Fruit fly (Drosophila melanogaster) whole organism, embryonic: ENCODE results near the gene Drice.

Source experiments
- Ada2b ChIP-seq: fragments of 200-800 bp; sonication (Bioruptor generic); IDR thresholded peaks from 2 replicates; pipeline ENCODE4 v1.3.6; 2022; ENCODE audit warnings: missing biosample characterization, missing genetic modification characterization
- Aef1 ChIP-seq: fragments of 200-800 bp; sonication (Bioruptor generic); IDR thresholded peaks from 3 replicates; pipeline ENCODE4 v1.3.6; 2022; ENCODE audit warnings: missing biosample characterization, missing genetic modification characterization
- Atf-2 ChIP-seq: fragments of 200-800 bp; sonication (Bioruptor generic); optimal IDR thresholded peaks from 2 replicates; lab custom pipeline; 2016; ENCODE audit warnings: missing biosample characterization, missing genetic modification characterization
- Bgb ChIP-seq: fragments of 200-800 bp; sonication (Bioruptor generic); IDR thresholded peaks from 2 replicates; pipeline ENCODE4 v1.3.6; 2022; ENCODE audit warnings: missing biosample characterization, missing genetic modification characterization; ENCODE audit not compliant: partially characterized antibody
- Bteb2 ChIP-seq: fragments of 200-800 bp; sonication (Bioruptor generic); optimal IDR thresholded peaks from 2 replicates; lab custom pipeline; 2016; ENCODE audit warnings: missing biosample characterization, missing genetic modification characterization
- CG11456 ChIP-seq: fragments of 200-800 bp; sonication (Bioruptor generic); IDR thresholded peaks from 3 replicates; pipeline ENCODE4 v1.3.6; 2022; ENCODE audit warnings: missing biosample characterization, missing genetic modification characterization
- CG11504 ChIP-seq: fragments of 200-800 bp; sonication (Bioruptor generic); optimal IDR thresholded peaks from 3 replicates; lab custom pipeline; 2019; ENCODE audit warnings: missing biosample characterization, mild to moderate bottlenecking, missing genetic modification characterization, moderate library complexity
- CG11560 ChIP-seq: fragments of 200-800 bp; sonication (Bioruptor generic); IDR thresholded peaks from 3 replicates; pipeline ENCODE4 v1.3.6; 2022; ENCODE audit warnings: missing biosample characterization, missing genetic modification characterization
- CG13775 ChIP-seq: fragments of 200-800 bp; sonication (Bioruptor generic); optimal IDR thresholded peaks from 3 replicates; lab custom pipeline; 2017; ENCODE audit warnings: missing biosample characterization, mild to moderate bottlenecking, missing genetic modification characterization
- CG14710 ChIP-seq: fragments of 200-800 bp; sonication (Bioruptor generic); optimal IDR thresholded peaks from 3 replicates; lab custom pipeline; 2019; ENCODE audit warnings: missing biosample characterization, mild to moderate bottlenecking, missing genetic modification characterization, moderate library complexity
- CG1603 ChIP-seq: fragments of 200-800 bp; sonication (Bioruptor generic); optimal IDR thresholded peaks from 2 replicates; lab custom pipeline; 2019; ENCODE audit warnings: missing biosample characterization, mild to moderate bottlenecking, missing genetic modification characterization, moderate library complexity
- CG17359 ChIP-seq: fragments of 200-800 bp; sonication (Bioruptor generic); optimal IDR thresholded peaks from 3 replicates; lab custom pipeline; 2018; ENCODE audit warnings: missing biosample characterization, mild to moderate bottlenecking, missing genetic modification characterization, moderate library complexity
- CG18011 ChIP-seq: fragments of 200-800 bp; sonication (Bioruptor generic); optimal IDR thresholded peaks from 2 replicates; lab custom pipeline; 2017; ENCODE audit warnings: missing biosample characterization, missing genetic modification characterization, mild to moderate bottlenecking, moderate library complexity, missing genotype
- CG18619 ChIP-seq: fragments of 200-800 bp; sonication (Bioruptor generic); optimal IDR thresholded peaks from 3 replicates; lab custom pipeline; 2017; ENCODE audit warnings: missing biosample characterization, mild to moderate bottlenecking, missing genetic modification characterization
- CG2889 ChIP-seq: fragments of 200-800 bp; sonication (Bioruptor generic); IDR thresholded peaks from 3 replicates; pipeline ENCODE4 v1.3.6; 2022; ENCODE audit warnings: missing biosample characterization, missing genetic modification characterization
- CG30020 ChIP-seq: fragments of 200-800 bp; optimal IDR thresholded peaks from 2 replicates; lab custom pipeline; 2019; ENCODE audit warnings: missing biosample characterization, mild to moderate bottlenecking, missing genetic modification characterization, moderate library complexity
- CG32772 ChIP-seq: fragments of 200-800 bp; sonication (Bioruptor generic); IDR thresholded peaks from 2 replicates; pipeline ENCODE4 v1.3.6; 2022; ENCODE audit warnings: missing biosample characterization, missing genetic modification characterization
- CG8281 ChIP-seq: fragments of 200-800 bp; sonication (Bioruptor generic); optimal IDR thresholded peaks from 2 replicates; lab custom pipeline; 2018; ENCODE audit warnings: missing biosample characterization, mild to moderate bottlenecking, missing genetic modification characterization, moderate library complexity
- CTCF ChIP-seq: fragments of 200-800 bp; sonication (Bioruptor generic); optimal IDR thresholded peaks from 2 replicates; lab custom pipeline; 2017; ENCODE audit warnings: missing biosample characterization, mild to moderate bottlenecking, missing genetic modification characterization, moderate library complexity
- Dbx ChIP-seq: fragments of 200-800 bp; sonication (Bioruptor generic); IDR thresholded peaks from 3 replicates; pipeline ENCODE4 v1.3.6; 2022; ENCODE audit warnings: missing biosample characterization, missing genetic modification characterization
- Fer1 ChIP-seq: fragments of 200-800 bp; sonication (Bioruptor generic); optimal IDR thresholded peaks from 2 replicates; lab custom pipeline; 2017; ENCODE audit warnings: missing biosample characterization, mild to moderate bottlenecking, missing genetic modification characterization
- MBD-R2 ChIP-seq: fragments of 200-800 bp; sonication (Bioruptor generic); IDR thresholded peaks from 2 replicates; pipeline ENCODE4 v1.3.6; 2022; ENCODE audit warnings: missing biosample characterization, missing genetic modification characterization
- Meics ChIP-seq: fragments of 200-800 bp; sonication (Bioruptor generic); optimal IDR thresholded peaks from 2 replicates; lab custom pipeline; 2017; ENCODE audit warnings: missing biosample characterization, mild to moderate bottlenecking, missing genetic modification characterization
- Mes4 ChIP-seq: fragments of 200-800 bp; sonication (Bioruptor generic); optimal IDR thresholded peaks from 2 replicates; lab custom pipeline; 2016; ENCODE audit warnings: missing biosample characterization, missing genetic modification characterization
- Myb ChIP-seq: fragments of 200-800 bp; sonication (Bioruptor generic); optimal IDR thresholded peaks from 2 replicates; lab custom pipeline; 2016; ENCODE audit warnings: missing biosample characterization, missing genetic modification characterization
- PHDP ChIP-seq: fragments of 200-800 bp; sonication (Bioruptor generic); optimal IDR thresholded peaks from 3 replicates; lab custom pipeline; 2018; ENCODE audit warnings: missing biosample characterization, mild to moderate bottlenecking, missing genetic modification characterization, moderate library complexity
- Poxn ChIP-seq: fragments of 200-800 bp; sonication (Bioruptor generic); IDR thresholded peaks from 2 replicates; pipeline ENCODE4 v1.3.6; 2022; ENCODE audit warnings: missing biosample characterization, missing genetic modification characterization
- Rx ChIP-seq: fragments of 200-800 bp; sonication (Bioruptor generic); IDR thresholded peaks from 2 replicates; pipeline ENCODE4 v1.3.6; 2022; ENCODE audit warnings: missing biosample characterization, missing genetic modification characterization
- Side ChIP-seq: fragments of 200-800 bp; sonication (Bioruptor generic); optimal IDR thresholded peaks from 2 replicates; lab custom pipeline; 2016; ENCODE audit warnings: missing biosample characterization, missing genetic modification characterization
- Sry-β ChIP-seq: fragments of 200-800 bp; sonication (Bioruptor generic); optimal IDR thresholded peaks from 2 replicates; lab custom pipeline; 2018; ENCODE audit warnings: missing biosample characterization, mild to moderate bottlenecking, missing genetic modification characterization, moderate library complexity
- Vsx1 ChIP-seq: fragments of 200-800 bp; sonication (Bioruptor generic); optimal IDR thresholded peaks from 2 replicates; lab custom pipeline; 2017; ENCODE audit warnings: missing biosample characterization, mild to moderate bottlenecking, missing genetic modification characterization, missing genetic modification reagents
- cad ChIP-seq: fragments of >200 bp; optimal IDR thresholded peaks from 2 replicates; lab custom pipeline; 2017; ENCODE audit warnings: missing biosample characterization, missing genetic modification characterization
- cato ChIP-seq: fragments of 200-800 bp; sonication (Bioruptor generic); optimal IDR thresholded peaks from 2 replicates; lab custom pipeline; 2016; ENCODE audit warnings: missing biosample characterization, missing genetic modification characterization, borderline replicate concordance
- chif ChIP-seq, 2 experiments: fragments of 200-800 bp; sonication (Bioruptor generic); optimal IDR thresholded peaks; 3 replicates each; lab custom pipeline; 2016; ENCODE audit warnings: missing biosample characterization in 2 of 2, missing genetic modification characterization in 2 of 2
- chn ChIP-seq: fragments of 200-800 bp; sonication (Bioruptor generic); optimal IDR thresholded peaks from 2 replicates; lab custom pipeline; 2016; ENCODE audit warnings: missing biosample characterization, missing genetic modification characterization
- crol ChIP-seq: fragments of 200-800 bp; sonication (Bioruptor generic); IDR thresholded peaks from 2 replicates; pipeline ENCODE4 v1.3.6; 2022; ENCODE audit warnings: missing biosample characterization, missing genetic modification characterization
- dan ChIP-seq: fragments of 200-800 bp; sonication (Bioruptor generic); IDR thresholded peaks from 2 replicates; pipeline ENCODE4 v1.3.6; 2022; ENCODE audit warnings: missing biosample characterization, missing genetic modification characterization
- disco-r ChIP-seq: fragments of 200-800 bp; sonication (Bioruptor generic); optimal IDR thresholded peaks from 2 replicates; lab custom pipeline; 2016; ENCODE audit warnings: missing biosample characterization, missing genetic modification characterization
- dmrt11E ChIP-seq: fragments of 200-800 bp; sonication (Bioruptor generic); optimal IDR thresholded peaks from 3 replicates; lab custom pipeline; 2018; ENCODE audit warnings: missing biosample characterization, mild to moderate bottlenecking, missing genetic modification characterization, moderate library complexity
- ewg ChIP-seq: fragments of 200-800 bp; sonication (Bioruptor generic); optimal IDR thresholded peaks from 3 replicates; lab custom pipeline; 2017; ENCODE audit warnings: mild to moderate bottlenecking, missing biosample characterization, missing genetic modification reagents, missing genetic modification characterization
- gsb ChIP-seq: fragments of 200-800 bp; sonication (Bioruptor generic); IDR thresholded peaks from 2 replicates; pipeline ENCODE4 v1.3.6; 2022; ENCODE audit warnings: missing biosample characterization, missing genetic modification characterization
- ham ChIP-seq: fragments of 200-800 bp; sonication (Bioruptor generic); IDR thresholded peaks from 2 replicates; pipeline ENCODE4 v1.3.6; 2022; ENCODE audit warnings: missing biosample characterization, missing genetic modification characterization
- hbn ChIP-seq: fragments of 200-800 bp; sonication (Bioruptor generic); IDR thresholded peaks from 2 replicates; pipeline ENCODE4 v1.3.6; 2022; ENCODE audit warnings: missing biosample characterization, missing genetic modification characterization; ENCODE audit not compliant: partially characterized antibody
- her ChIP-seq: fragments of 200-800 bp; sonication (Bioruptor generic); optimal IDR thresholded peaks from 2 replicates; lab custom pipeline; 2016; ENCODE audit warnings: missing biosample characterization, missing genetic modification characterization
- hkb ChIP-seq, 2 experiments: fragments of 200-800 bp in 1 of 2; fragments of >200 bp in 1 of 2; sonication (Bioruptor generic) in 1 of 2; IDR thresholded peaks in 1 of 2; optimal IDR thresholded peaks in 1 of 2; 2 replicates each; pipeline versions ENCODE4 v1.3.6 to Lab custom; 2017 to 2022; ENCODE audit warnings: missing biosample characterization in 1 of 2, missing genetic modification characterization in 1 of 2
- hth ChIP-seq: fragments of >200 bp; optimal IDR thresholded peaks from 2 replicates; lab custom pipeline; 2017; ENCODE audit warnings: inconsistent platforms
- klu ChIP-seq: fragments of 200-800 bp; sonication (Bioruptor generic); IDR thresholded peaks from 2 replicates; pipeline ENCODE4 v1.3.6; 2022; ENCODE audit warnings: missing biosample characterization, missing genetic modification characterization
- lmd ChIP-seq: fragments of 200-800 bp; sonication (Bioruptor generic); IDR thresholded peaks from 2 replicates; pipeline ENCODE4 v1.3.6; 2022; ENCODE audit warnings: missing biosample characterization, missing genetic modification characterization
- ro ChIP-seq: fragments of 200-800 bp; sonication (Bioruptor generic); IDR thresholded peaks from 2 replicates; pipeline ENCODE4 v1.3.6; 2022; ENCODE audit warnings: missing biosample characterization, missing genetic modification characterization
- sens ChIP-seq: fragments of 200-800 bp; sonication (Bioruptor generic); peaks from one replicate; lab custom pipeline; 2016; ENCODE audit warnings: missing biosample characterization, missing genetic modification characterization
- zf30C ChIP-seq: fragments of 200-800 bp; sonication (Bioruptor generic); optimal IDR thresholded peaks from 3 replicates; lab custom pipeline; 2018; ENCODE audit warnings: missing biosample characterization, mild to moderate bottlenecking, missing genetic modification characterization

The Drice gene

dm6 chr3R:29802753-29803313, 3.4 kb downstream of the Drice start, which contains the start of the genes Etfb and CG7789 (continued):
- TF ChIP-seq dmrt11E (tag; lab: Kevin White, UChicago) (peak; percentile 53), hbn (GFP tag; lab: Robert Waterston, UW) (peak; percentile 87), MBD-R2 (peak; percentile 96), hkb (optimal IDR thresholded peaks at IDR 0.05; lab: Kevin White, UChicago) (peak; percentile 58), hkb (GFP tag; IDR thresholded peaks at IDR 0.05; lab: Robert Waterston, UW) (peak; percentile 81), dan (GFP tag; lab: Robert Waterston, UW) (no peak), Vsx1 (no peak), Poxn (GFP tag; lab: Robert Waterston, UW) (peak; percentile 40; the same call in 1 of the 2 replicates), klu (GFP tag; lab: Robert Waterston, UW) (peak; percentile 70), CG11504 (tag; lab: Kevin White, UChicago) (no peak), Ada2b (peak; percentile 73), Aef1 (GFP tag; lab: Robert Waterston, UW) (peak; percentile 71), Fer1 (GFP tag; lab: Kevin White, UChicago) (peak; percentile 59), chif (GFP tag; optimal IDR thresholded peaks at IDR 0.05; lab: Kevin White, UChicago) (peak; percentile 55 to 65), lmd (peak; percentile 77), CG17359 (tag; lab: Kevin White, UChicago) (peak; percentile 39), CG14710 (tag; lab: Kevin White, UChicago) (peak; percentile 61), Bgb (peak; percentile 86), Dbx (peak; percentile 80), CTCF (GFP tag; lab: Kevin White, UChicago) (peak; percentile 19), PHDP (no peak), CG18619 (GFP tag; lab: Kevin White, UChicago) (peak; percentile 72), ro (no peak), CG18011 (peak; percentile 42), hth (lab: Kevin White, UChicago) (no peak), gsb (GFP tag; lab: Robert Waterston, UW) (peak; percentile 73), CG11560 (tag; lab: Robert Waterston, UW) (peak; percentile 35; the same call in 1 of the 3 replicates), cad (no peak), ham (GFP tag; lab: Robert Waterston, UW) (peak; percentile 53; the same call in 1 of the 2 replicates), Myb (peak; percentile 78), CG1603 (tag; lab: Kevin White, UChicago) (peak; percentile 87), CG30020 (tag; lab: Kevin White, UChicago) (peak; percentile 32), CG8281 (tag; lab: Kevin White, UChicago) (peak; percentile 53), ewg (GFP tag; lab: Kevin White, UChicago) (peak; percentile 44), disco-r (GFP tag; lab: Kevin White, UChicago) (peak; percentile 44), Side (GFP tag; lab: Kevin White, UChicago) (peak; percentile 52), sens (peak; percentile 96), Atf-2 (GFP tag; lab: Kevin White, UChicago) (peak; percentile 55), CG11456 (GFP tag; lab: Robert Waterston, UW) (peak; percentile 85), Sry-β (peak; percentile 83), cato (peak; percentile 57), CG2889 (peak; percentile 54; the same call in 1 of the 3 replicates), CG13775 (peak; percentile 83), Bteb2 (GFP tag; lab: Kevin White, UChicago) (peak; percentile 59), chn (peak; percentile 51), her (GFP tag; lab: Kevin White, UChicago) (peak; percentile 73), Rx (GFP tag; lab: Robert Waterston, UW) (peak; percentile 48; the same call in 1 of the 2 replicates), CG32772 (GFP tag; lab: Robert Waterston, UW) (peak; percentile 77), Meics (GFP tag; lab: Kevin White, UChicago) (no peak), zf30C (GFP tag; lab: Kevin White, UChicago) (no peak), Mes4 (peak; percentile 46), crol (GFP tag; lab: Robert Waterston, UW) (peak; percentile 98)
